Fruit fly (Drosophila melanogaster): ENCODE results near the gene SmD1.

DNA sequence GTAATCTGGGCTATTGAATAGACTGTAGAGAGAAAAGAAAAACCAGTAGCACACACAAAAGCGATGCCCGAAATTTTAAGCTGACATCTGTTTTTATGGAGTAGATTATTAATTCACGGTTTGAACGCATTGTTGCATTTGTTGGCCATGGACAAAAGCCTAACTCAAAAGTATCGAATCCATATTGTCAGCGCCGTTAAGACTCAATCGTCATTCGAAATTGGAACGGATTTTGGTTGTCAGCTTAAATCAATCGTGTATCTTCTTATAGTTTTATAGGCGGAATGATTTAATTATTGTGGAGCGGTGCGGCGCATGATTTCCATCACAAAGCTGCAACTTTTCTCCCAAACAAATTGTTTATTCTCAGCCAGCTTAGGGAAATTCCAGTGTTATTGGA lies 23.0 kb downstream of the SmD1 start:
- TF ChIP-seq EcR (GFP tag; optimal IDR thresholded peaks at IDR 0.05), result no peak
- TF ChIP-seq psq (optimal IDR thresholded peaks at IDR 0.05), result no peak
- TF ChIP-seq pan (optimal IDR thresholded peaks at IDR 0.05), result no peak
- TF ChIP-seq CG8478 (optimal IDR thresholded peaks at IDR 0.05), result no peak
